Fruit fly (Drosophila melanogaster) whole organism, prepupa: ENCODE data around the gene CG44837.

Experiments
- CG10631 ChIP-seq: fragments of 200-800 bp; sonication (Bioruptor generic); optimal IDR thresholded peaks from 2 replicates; lab custom pipeline; 2016; ENCODE audit warnings: missing biosample characterization, missing genetic modification characterization
- CG11762 ChIP-seq: fragments of 200-800 bp; sonication (Bioruptor generic); optimal IDR thresholded peaks from 3 replicates; lab custom pipeline; 2016; ENCODE audit warnings: missing biosample characterization, missing genetic modification characterization; ENCODE audit not compliant: insufficient read depth
- CG11902 ChIP-seq: fragments of 200-800 bp; sonication (Bioruptor generic); optimal IDR thresholded peaks from 3 replicates; lab custom pipeline; 2016; ENCODE audit warnings: missing biosample characterization, missing genetic modification characterization
- CG31627 ChIP-seq: fragments of 200-800 bp; sonication (Bioruptor generic); optimal IDR thresholded peaks from 3 replicates; lab custom pipeline; 2016; ENCODE audit warnings: missing biosample characterization, missing genetic modification characterization
- Smox ChIP-seq: fragments of 200-800 bp; sonication (Bioruptor generic); optimal IDR thresholded peaks from 3 replicates; lab custom pipeline; 2016; ENCODE audit warnings: missing biosample characterization, missing genetic modification characterization
- fd85E ChIP-seq: fragments of 200-800 bp; sonication (Bioruptor generic); optimal IDR thresholded peaks from 3 replicates; lab custom pipeline; 2016; ENCODE audit warnings: missing biosample characterization, missing genetic modification characterization
- pdm3 ChIP-seq: fragments of 200-800 bp; sonication (Bioruptor generic); optimal IDR thresholded peaks from 3 replicates; lab custom pipeline; 2016; ENCODE audit warnings: missing biosample characterization, missing genetic modification characterization

dm6 chr3L:11815220-11815797, 123.4 kb downstream of the CG44837 start, which contains the start of gene CG14130:
- TF ChIP-seq pdm3 (GFP tag; lab: Kevin White, UChicago) (no peak), CG11762 (GFP tag; lab: Kevin White, UChicago) (no peak), CG10631 (GFP tag; lab: Kevin White, UChicago) (no peak), CG11902 (no peak), CG31627 (GFP tag; lab: Kevin White, UChicago) (no peak), Smox (GFP tag; lab: Kevin White, UChicago) (no peak), fd85E (GFP tag; lab: Kevin White, UChicago) (no peak)
